Fruit fly (Drosophila melanogaster) whole organism, adult: ENCODE data around the gene CG5390.

ENCODE experiments used
- CG7045 ChIP-seq: fragments of 200-800 bp; sonication (Bioruptor generic); optimal IDR thresholded peaks from 2 replicates; lab custom pipeline; 2017; ENCODE audit warnings: missing biosample characterization, mild to moderate bottlenecking, missing genetic modification characterization
- CG7101 ChIP-seq: fragments of 200-800 bp; sonication (Bioruptor generic); optimal IDR thresholded peaks from 2 replicates; lab custom pipeline; 2018; ENCODE audit warnings: missing biosample characterization, mild to moderate bottlenecking, missing genetic modification characterization, moderate library complexity
- Clk ChIP-seq: fragments of 200-800 bp; sonication (Bioruptor generic); optimal IDR thresholded peaks from 2 replicates; lab custom pipeline; 2017; ENCODE audit warnings: missing biosample characterization, missing genetic modification characterization
- Crg-1 ChIP-seq: fragments of 200-800 bp; sonication (Bioruptor generic); optimal IDR thresholded peaks from 2 replicates; lab custom pipeline; 2016; ENCODE audit warnings: missing biosample characterization, missing genetic modification characterization
- Hr96 ChIP-seq: fragments of 200-800 bp; sonication (Bioruptor generic); optimal IDR thresholded peaks from 2 replicates; lab custom pipeline; 2016; ENCODE audit warnings: missing biosample characterization, missing genetic modification characterization
- Mnt ChIP-seq: fragments of 200-800 bp; sonication (Bioruptor generic); optimal IDR thresholded peaks from 2 replicates; lab custom pipeline; 2016; ENCODE audit warnings: missing biosample characterization, mild to moderate bottlenecking, missing genetic modification characterization
- bab1 ChIP-seq: fragments of 200-800 bp; sonication (Bioruptor generic); optimal IDR thresholded peaks from 3 replicates; lab custom pipeline; 2019; ENCODE audit warnings: missing biosample characterization, mild to moderate bottlenecking, missing genetic modification characterization, moderate library complexity
- cnc ChIP-seq, 2 experiments: fragments of >200 bp; optimal IDR thresholded peaks; 2 replicates each; lab custom pipeline; 2017
- kay ChIP-seq: fragments of 200-800 bp; sonication (Bioruptor generic); peaks from one replicate; lab custom pipeline; 2016; ENCODE audit warnings: missing biosample characterization, missing genetic modification characterization, borderline replicate concordance
- pad ChIP-seq: fragments of 200-800 bp; sonication (Bioruptor generic); optimal IDR thresholded peaks from 3 replicates; lab custom pipeline; 2017; ENCODE audit warnings: missing biosample characterization, missing genetic modification characterization, mild to moderate bottlenecking, moderate library complexity, missing genetic modification reagents
- toe ChIP-seq: fragments of 200-800 bp; sonication (Bioruptor generic); optimal IDR thresholded peaks from 2 replicates; lab custom pipeline; 2016; ENCODE audit warnings: missing biosample characterization, missing genetic modification characterization

dm6 chr2L:10331066-10331847 lies 24.9 kb upstream of the CG5390 start, which contains the start of the genes Schip1 and Cox10:
- TF ChIP-seq pad (GFP tag; lab: Kevin White, UChicago) (no peak), Crg-1 (no peak), kay (peak; percentile 0), Clk (GFP tag; lab: Kevin White, UChicago) (no peak), CG7045 (no peak), Hr96 (GFP tag; lab: Kevin White, UChicago) (no peak), bab1 (GFP tag; lab: Kevin White, UChicago) (no peak), Mnt (GFP tag; lab: Kevin White, UChicago) (peak; percentile 10), toe (no peak), CG7101 (tag; lab: Kevin White, UChicago) (peak; percentile 44), cnc (optimal IDR thresholded peaks at IDR 0.05; lab: Kevin White, UChicago) (no peak)
